Worm (Caenorhabditis elegans) whole organism, early embryonic: ENCODE measurements around the gene spp-16.

Experiments used
- B0310.2 ChIP-seq: sonication (generic microtip); optimal IDR thresholded peaks from 2 replicates; lab custom pipeline; 2016; ENCODE audit warnings: mild to moderate bottlenecking, missing genetic modification characterization, missing compliant biosample characterization
- aly-1 ChIP-seq: sonication (generic microtip); optimal IDR thresholded peaks from 2 replicates; lab custom pipeline; 2016; ENCODE audit warnings: missing genetic modification characterization, missing compliant biosample characterization
- ama-1 ChIP-seq: fragments of 150-350 bp; optimal IDR thresholded peaks from 2 replicates; lab custom pipeline; 2014

DNA sequence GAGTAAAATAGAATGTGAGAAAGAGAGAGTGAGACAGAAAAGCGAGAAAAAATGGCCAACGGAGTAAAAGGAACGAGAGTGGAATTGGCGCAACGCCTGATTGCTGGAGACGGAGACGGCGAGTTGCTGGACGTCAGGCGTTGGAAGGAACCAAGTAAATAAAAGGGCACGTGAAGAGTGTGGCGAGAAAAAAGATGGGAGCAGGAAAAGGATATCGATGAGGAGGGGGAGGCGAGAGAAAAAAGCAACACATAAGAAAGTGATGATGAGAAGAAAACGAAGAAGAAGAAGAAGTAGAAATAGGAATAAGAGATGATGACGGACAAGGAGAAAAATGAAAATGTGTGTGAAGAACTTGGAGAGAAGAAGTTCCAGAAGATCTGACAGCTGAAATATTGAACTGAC, 29.6 kb downstream of the spp-16 start:
- no peak for TF ChIP-seq B0310.2
- TF ChIP-seq aly-1 (tag; lab: Kevin White, UChicago) = no peak
- TF ChIP-seq ama-1 (lab: Kevin White, UChicago) = no peak
